Fruit fly (Drosophila melanogaster) whole organism, embryonic: Measurements from ENCODE around the gene CG7071.

Source experiments
- Adf1 ChIP-seq: fragments of 200-800 bp; sonication (Bioruptor generic); IDR thresholded peaks from 2 replicates; pipeline ENCODE4 v1.3.6; 2022; ENCODE audit warnings: missing biosample characterization, missing genetic modification characterization
- Awh ChIP-seq: fragments of 200-800 bp; sonication (Bioruptor generic); IDR thresholded peaks from 2 replicates; pipeline ENCODE4, ENCODE4 v1.3.6; 2022; ENCODE audit warnings: missing biosample characterization, missing genetic modification characterization
- BtbVII ChIP-seq: fragments of 200-800 bp; sonication (Bioruptor generic); optimal IDR thresholded peaks from 3 replicates; lab custom pipeline; 2017; ENCODE audit warnings: missing biosample characterization, mild to moderate bottlenecking, missing genetic modification characterization
- Bteb2 ChIP-seq: fragments of 200-800 bp; sonication (Bioruptor generic); optimal IDR thresholded peaks from 2 replicates; lab custom pipeline; 2016; ENCODE audit warnings: missing biosample characterization, missing genetic modification characterization
- CG10959 ChIP-seq: fragments of 200-800 bp; sonication (Bioruptor generic); IDR thresholded peaks from 2 replicates; pipeline ENCODE4 v1.3.6; 2022; ENCODE audit warnings: missing biosample characterization, missing genetic modification characterization
- CG12769 ChIP-seq: fragments of 200-800 bp; sonication (Bioruptor generic); optimal IDR thresholded peaks from 2 replicates; lab custom pipeline; 2019; ENCODE audit warnings: missing biosample characterization, mild to moderate bottlenecking, missing genetic modification characterization, moderate library complexity
- CG13287 ChIP-seq: fragments of 200-800 bp; sonication (Bioruptor generic); IDR thresholded peaks from 2 replicates; pipeline ENCODE4 v1.3.6; 2022; ENCODE audit warnings: missing biosample characterization, missing genetic modification characterization; ENCODE audit not compliant: partially characterized antibody
- CG13894 ChIP-seq: fragments of 200-800 bp; sonication (Bioruptor generic); optimal IDR thresholded peaks from 3 replicates; lab custom pipeline; 2018; ENCODE audit warnings: missing biosample characterization, mild to moderate bottlenecking, missing genetic modification characterization, moderate library complexity
- CG14050 ChIP-seq: fragments of 200-800 bp; sonication (Bioruptor generic); IDR thresholded peaks from 3 replicates; pipeline ENCODE4 v1.3.6; 2022; ENCODE audit warnings: missing biosample characterization, missing genetic modification characterization
- CG15269 ChIP-seq: fragments of 200-800 bp; sonication (Bioruptor generic); optimal IDR thresholded peaks from 2 replicates; lab custom pipeline; 2018; ENCODE audit warnings: missing biosample characterization, mild to moderate bottlenecking, missing genetic modification characterization, moderate library complexity
- CG1603 ChIP-seq: fragments of 200-800 bp; sonication (Bioruptor generic); optimal IDR thresholded peaks from 2 replicates; lab custom pipeline; 2019; ENCODE audit warnings: missing biosample characterization, mild to moderate bottlenecking, missing genetic modification characterization, moderate library complexity
- CG16813 ChIP-seq: fragments of 200-800 bp; sonication (Bioruptor generic); IDR thresholded peaks from 3 replicates; pipeline ENCODE4 v1.3.6; 2022; ENCODE audit warnings: missing biosample characterization, missing genetic modification characterization; ENCODE audit not compliant: partially characterized antibody
- CG18011 ChIP-seq: fragments of 200-800 bp; sonication (Bioruptor generic); optimal IDR thresholded peaks from 2 replicates; lab custom pipeline; 2017; ENCODE audit warnings: missing biosample characterization, missing genetic modification characterization, mild to moderate bottlenecking, moderate library complexity, missing genotype
- CG2129 ChIP-seq: fragments of 200-800 bp; sonication (Bioruptor generic); IDR thresholded peaks from 2 replicates; pipeline ENCODE4 v1.3.6; 2022; ENCODE audit warnings: missing biosample characterization, missing genetic modification characterization; ENCODE audit not compliant: partially characterized antibody
- CG2678 ChIP-seq: fragments of 200-800 bp; sonication (Bioruptor generic); optimal IDR thresholded peaks from 3 replicates; lab custom pipeline; 2019; ENCODE audit warnings: missing biosample characterization, mild to moderate bottlenecking, missing genetic modification characterization, moderate library complexity
- CG4282 ChIP-seq: fragments of 200-800 bp; sonication (Bioruptor generic); optimal IDR thresholded peaks from 2 replicates; lab custom pipeline; 2016; ENCODE audit warnings: missing biosample characterization, missing genetic modification characterization
- CG5245 ChIP-seq: fragments of 200-800 bp; sonication (Bioruptor generic); optimal IDR thresholded peaks from 3 replicates; lab custom pipeline; 2016; ENCODE audit warnings: missing biosample characterization, missing genetic modification characterization
- CG6765 ChIP-seq: fragments of 200-800 bp; sonication (Bioruptor generic); optimal IDR thresholded peaks from 3 replicates; lab custom pipeline; 2017; ENCODE audit warnings: missing biosample characterization, mild to moderate bottlenecking, missing genetic modification characterization
- CG6791 ChIP-seq: fragments of 200-800 bp; sonication (Bioruptor generic); IDR thresholded peaks from 3 replicates; pipeline ENCODE4 v1.3.6; 2022; ENCODE audit warnings: missing biosample characterization, missing genetic modification characterization; ENCODE audit not compliant: partially characterized antibody
- CG8290 ChIP-seq, 3 experiments: fragments of 200-800 bp; sonication (Bioruptor generic); optimal IDR thresholded peaks; 2 replicates each; lab custom pipeline; 2016 to 2019; ENCODE audit warnings: missing biosample characterization in 3 of 3, missing genetic modification characterization in 3 of 3, mild to moderate bottlenecking in 2 of 3, moderate library complexity in 1 of 3
- CG9437 ChIP-seq: fragments of 200-800 bp; sonication (Bioruptor generic); optimal IDR thresholded peaks from 2 replicates; lab custom pipeline; 2018; ENCODE audit warnings: missing biosample characterization, mild to moderate bottlenecking, missing genetic modification characterization
- CkIIα-i1 ChIP-seq: fragments of 200-800 bp; sonication (Bioruptor generic); IDR thresholded peaks from 2 replicates; pipeline ENCODE4 v1.3.6; 2022; ENCODE audit warnings: missing biosample characterization, missing genetic modification characterization
- Ets65A ChIP-seq: fragments of 200-800 bp; sonication (Bioruptor generic); peaks from one replicate; lab custom pipeline; 2016; ENCODE audit warnings: missing biosample characterization, missing genetic modification characterization
- Ets97D ChIP-seq: fragments of 200-800 bp; sonication (Bioruptor generic); optimal IDR thresholded peaks from 3 replicates; lab custom pipeline; 2016; ENCODE audit warnings: missing biosample characterization, missing genetic modification characterization
- HLH4C ChIP-seq: fragments of 200-800 bp; sonication (Bioruptor generic); IDR thresholded peaks from 3 replicates; pipeline ENCODE4 v1.3.6; 2022; ENCODE audit warnings: missing biosample characterization, missing genetic modification characterization; ENCODE audit not compliant: partially characterized antibody
- Jarid2 ChIP-seq: fragments of 200-800 bp; sonication (Bioruptor generic); optimal IDR thresholded peaks from 3 replicates; lab custom pipeline; 2017; ENCODE audit warnings: mild to moderate bottlenecking, missing biosample characterization, missing genetic modification reagents, missing genetic modification characterization
- Lpt ChIP-seq: fragments of >200 bp; optimal IDR thresholded peaks from 2 replicates; lab custom pipeline; 2018; ENCODE audit warnings: missing biosample characterization, missing genetic modification characterization
- MTF-1 ChIP-seq: fragments of 200-800 bp; sonication (Bioruptor generic); optimal IDR thresholded peaks from 2 replicates; lab custom pipeline; 2018; ENCODE audit warnings: missing biosample characterization, mild to moderate bottlenecking, missing genetic modification characterization, borderline replicate concordance
- Mad ChIP-seq: fragments of 200-800 bp; sonication (Bioruptor generic); optimal IDR thresholded peaks from 2 replicates; lab custom pipeline; 2016; ENCODE audit warnings: missing biosample characterization, missing genetic modification characterization
- Max ChIP-seq: fragments of 200-800 bp; sonication (Bioruptor generic); optimal IDR thresholded peaks from 2 replicates; lab custom pipeline; 2016; ENCODE audit warnings: missing biosample characterization, mild to moderate bottlenecking, missing genetic modification characterization
- NFAT ChIP-seq: fragments of 200-800 bp; sonication (Bioruptor generic); IDR thresholded peaks from 2 replicates; pipeline ENCODE4 v1.3.6; 2022; ENCODE audit warnings: missing biosample characterization, missing genetic modification characterization
- Rfx ChIP-seq: fragments of 200-800 bp; sonication (Bioruptor generic); IDR thresholded peaks from 2 replicates; pipeline ENCODE4 v1.3.6; 2022; ENCODE audit warnings: missing biosample characterization, missing genetic modification characterization
- YL-1 ChIP-seq: fragments of 200-800 bp; sonication (Bioruptor generic); optimal IDR thresholded peaks from 3 replicates; lab custom pipeline; 2017; ENCODE audit warnings: missing biosample characterization, mild to moderate bottlenecking, missing genetic modification characterization
- bcd ChIP-seq: fragments of 200-800 bp; sonication (Bioruptor generic); optimal IDR thresholded peaks from 2 replicates; lab custom pipeline; 2017; ENCODE audit warnings: missing biosample characterization, mild to moderate bottlenecking, missing genetic modification characterization
- chinmo ChIP-seq: fragments of 200-800 bp; sonication (Bioruptor generic); IDR thresholded peaks from 4 replicates; pipeline ENCODE4 v1.3.6; 2022; ENCODE audit warnings: missing biosample characterization, missing genetic modification characterization; ENCODE audit not compliant: partially characterized antibody
- ewg ChIP-seq: fragments of 200-800 bp; sonication (Bioruptor generic); optimal IDR thresholded peaks from 3 replicates; lab custom pipeline; 2017; ENCODE audit warnings: mild to moderate bottlenecking, missing biosample characterization, missing genetic modification reagents, missing genetic modification characterization
- grau ChIP-seq: fragments of 200-800 bp; optimal IDR thresholded peaks from 3 replicates; lab custom pipeline; 2019; ENCODE audit warnings: missing biosample characterization, mild to moderate bottlenecking, missing genetic modification characterization, moderate library complexity
- ham ChIP-seq: fragments of 200-800 bp; sonication (Bioruptor generic); IDR thresholded peaks from 2 replicates; pipeline ENCODE4 v1.3.6; 2022; ENCODE audit warnings: missing biosample characterization, missing genetic modification characterization
- lab ChIP-seq: fragments of 200-800 bp; sonication (Bioruptor generic); optimal IDR thresholded peaks from 3 replicates; lab custom pipeline; 2017; ENCODE audit warnings: missing biosample characterization, missing genetic modification characterization, mild to moderate bottlenecking, moderate library complexity, missing genetic modification reagents
- pan ChIP-seq, 4 experiments: fragments of >200 bp in 3 of 4; fragments of 200-800 bp in 1 of 4; sonication (Bioruptor generic) in 1 of 4; optimal IDR thresholded peaks in 3 of 4; IDR thresholded peaks in 1 of 4; 2 replicates each; pipeline versions ENCODE4 v1.3.6 to Lab custom; 2017 to 2022; ENCODE audit warnings: missing biosample characterization in 2 of 4, missing genetic modification characterization in 2 of 4, mixed read lengths in 1 of 4
- psq ChIP-seq: fragments of 200-800 bp; sonication (Bioruptor generic); optimal IDR thresholded peaks from 2 replicates; lab custom pipeline; 2017; ENCODE audit warnings: missing biosample characterization, missing genetic modification characterization
- sens ChIP-seq: fragments of 200-800 bp; sonication (Bioruptor generic); peaks from one replicate; lab custom pipeline; 2016; ENCODE audit warnings: missing biosample characterization, missing genetic modification characterization
- stwl ChIP-seq: fragments of 200-800 bp; sonication (Bioruptor generic); optimal IDR thresholded peaks from 3 replicates; lab custom pipeline; 2018; ENCODE audit warnings: missing biosample characterization, mild to moderate bottlenecking, missing genetic modification characterization, moderate library complexity
- trem ChIP-seq: fragments of 200-800 bp; optimal IDR thresholded peaks from 3 replicates; lab custom pipeline; 2019; ENCODE audit warnings: missing biosample characterization, mild to moderate bottlenecking, missing genetic modification characterization, moderate library complexity
- ttk ChIP-seq: fragments of 200-800 bp; sonication (Bioruptor generic); IDR thresholded peaks from 2 replicates; pipeline ENCODE4 v2.1.2; 2022; ENCODE audit warnings: missing biosample characterization, missing genetic modification characterization
- z ChIP-seq: fragments of 200-800 bp; sonication (Bioruptor generic); IDR thresholded peaks from 3 replicates; pipeline ENCODE4 v1.3.6; 2022; ENCODE audit warnings: missing biosample characterization, missing genetic modification characterization

The CG7071 gene

dm6 chr3R:22368777-22369214 lies 6.4 kb downstream of the CG7071 start (continued):
- peak in 1 of 2 experiments; percentile 31 for TF ChIP-seq pan (optimal IDR thresholded peaks at IDR 0.05; lab: Kevin White, UChicago)
- TF ChIP-seq pan (GFP tag; optimal IDR thresholded peaks at IDR 0.05 in 1 of 2, IDR thresholded peaks at IDR 0.05 in 1 of 2) = peak in 1 of 2 experiments; percentile 82
- peak; percentile 85 for TF ChIP-seq lab (GFP tag; lab: Kevin White, UChicago)
- no peak for TF ChIP-seq ewg (GFP tag; lab: Kevin White, UChicago)
- TF ChIP-seq CG2678 (tag; lab: Kevin White, UChicago) = peak; percentile 79
- TF ChIP-seq Ets65A (GFP tag; lab: Kevin White, UChicago) = peak; percentile 87
- TF ChIP-seq CG18011 (GFP tag; lab: Kevin White, UChicago) = no peak
- TF ChIP-seq Max = no peak
- TF ChIP-seq Adf1 (GFP tag; lab: Robert Waterston, UW) = peak; percentile 61
- TF ChIP-seq CG13894 (tag; lab: Kevin White, UChicago) = no peak
- peak; percentile 78 for TF ChIP-seq CG14050
- no peak for TF ChIP-seq psq (GFP tag; lab: Kevin White, UChicago)
- TF ChIP-seq CG5245 = peak; percentile 32
- TF ChIP-seq NFAT = peak; percentile 65; the same call in 1 of the 2 replicates
- peak; percentile 78 for TF ChIP-seq Rfx (GFP tag; lab: Robert Waterston, UW)
- no peak for TF ChIP-seq Mad (GFP tag; lab: Kevin White, UChicago)
- TF ChIP-seq CG6765 = no peak
- no peak for TF ChIP-seq CG10959 (GFP tag; lab: Robert Waterston, UW)
- TF ChIP-seq Awh (GFP tag; lab: Robert Waterston, UW) = peak; percentile 56; the same call in 1 of the 2 replicates
- TF ChIP-seq bcd (GFP tag; lab: Kevin White, UChicago) = peak; percentile 65
- no peak for TF ChIP-seq HLH4C (GFP tag; lab: Robert Waterston, UW)
- no peak for TF ChIP-seq Bteb2 (GFP tag; lab: Kevin White, UChicago)
- no peak for TF ChIP-seq Lpt (GFP tag; lab: Kevin White, UChicago)
- TF ChIP-seq CG12769 (tag; lab: Kevin White, UChicago) = no peak
- no peak for TF ChIP-seq stwl (tag; lab: Kevin White, UChicago)
- peak; percentile 66 for TF ChIP-seq CG15269 (tag; lab: Kevin White, UChicago)
- TF ChIP-seq CkIIα-i1 (GFP tag; lab: Robert Waterston, UW) = no peak
- TF ChIP-seq CG9437 (GFP tag; lab: Kevin White, UChicago) = peak; percentile 60
- TF ChIP-seq ham (GFP tag; lab: Robert Waterston, UW) = peak; percentile 37; the same call in 1 of the 2 replicates

DNA sequence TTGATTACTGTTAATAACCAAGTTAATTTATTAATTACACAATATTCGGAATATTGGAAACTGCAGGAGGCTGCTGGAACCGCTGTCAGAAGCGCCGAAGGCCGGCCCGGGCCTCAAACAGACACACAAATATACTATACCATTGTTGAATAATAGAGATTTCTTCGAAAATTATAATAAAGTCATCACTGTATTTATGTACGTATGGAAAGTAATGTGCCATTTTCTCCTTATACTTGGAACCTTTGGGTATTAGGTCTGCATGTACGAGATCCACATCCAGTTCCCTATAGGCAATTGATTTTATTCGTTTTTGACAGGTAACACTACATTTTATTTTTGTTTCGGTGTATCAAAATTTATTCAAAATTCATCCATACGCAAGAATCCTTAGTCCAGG lies 10.1 kb downstream of the CG7071 start, which contains the start of gene CG7069:
TSS of gene CG7069 (plus strand) at position 301 of the 400 bp plus-strand sequence.
- peak; percentile 0 for TF ChIP-seq sens
- TF ChIP-seq CG4282 (GFP tag; lab: Kevin White, UChicago) = no peak

DNA sequence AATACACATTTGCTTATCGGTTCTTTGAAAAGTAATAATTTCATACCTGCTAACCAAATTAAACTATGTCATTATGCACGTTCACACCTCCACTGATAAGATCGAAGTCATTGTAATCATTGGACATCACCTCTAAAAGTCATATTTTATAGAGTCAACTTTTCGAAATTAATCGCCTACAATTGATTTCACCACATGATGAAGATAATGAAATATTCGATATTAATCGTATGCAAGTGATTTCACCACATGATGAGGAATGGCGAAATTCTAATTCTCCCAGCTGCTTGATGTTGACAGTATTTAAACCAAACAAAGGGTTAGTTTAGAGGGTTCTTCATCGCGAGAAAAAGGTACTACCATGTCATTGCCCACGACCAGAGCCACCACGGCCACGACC lies 13.3 kb downstream of the CG7071 start, which contains the start of gene CG18596:
TSS of gene CG18596 (plus strand) at position 250 of the 400 bp plus-strand sequence.
- peak; percentile 32 for TF ChIP-seq CG1603 (tag; lab: Kevin White, UChicago)
- TF ChIP-seq Ets97D (GFP tag; lab: Kevin White, UChicago) = peak; percentile 37
- 0 out of 3 replicates have a peak, but pooled peaks have one; percentile 5 for TF ChIP-seq z (GFP tag; lab: Robert Waterston, UW)
- TF ChIP-seq chinmo (GFP tag; lab: Robert Waterston, UW) = peak; percentile 42; the same call in 2 of the 4 replicates
- peak; percentile 75 for TF ChIP-seq stwl (tag; lab: Kevin White, UChicago)
- no peak for TF ChIP-seq Jarid2 (GFP tag; lab: Kevin White, UChicago)
- peak; percentile 95 for TF ChIP-seq CG2129
- no peak for TF ChIP-seq CG8290 (GFP tag; optimal IDR thresholded peaks at IDR 0.05; lab: Kevin White, UChicago)
- TF ChIP-seq CG8290 (tag; optimal IDR thresholded peaks at IDR 0.05; lab: Kevin White, UChicago) = no peak
- TF ChIP-seq CG6791 (GFP tag; lab: Robert Waterston, UW) = peak; percentile 85
- TF ChIP-seq trem (tag; lab: Kevin White, UChicago) = peak; percentile 64
- TF ChIP-seq CG13287 (GFP tag; lab: Robert Waterston, UW) = peak; percentile 98
- TF ChIP-seq ttk (GFP tag; lab: Robert Waterston, UW) = no peak
- peak; percentile 56 for TF ChIP-seq YL-1
- no peak for TF ChIP-seq MTF-1 (GFP tag; lab: Kevin White, UChicago)
- TF ChIP-seq CG16813 (GFP tag; lab: Robert Waterston, UW) = peak; percentile 92
- no peak for TF ChIP-seq grau (tag; lab: Kevin White, UChicago)
- peak; percentile 90 for TF ChIP-seq HLH4C (GFP tag; lab: Robert Waterston, UW)
- no peak for TF ChIP-seq lab (GFP tag; lab: Kevin White, UChicago)
- TF ChIP-seq BtbVII (GFP tag; lab: Kevin White, UChicago) = no peak
